Fruit fly (Drosophila melanogaster) whole organism, embryonic: ENCODE measurements around the gene CG14696.
A peak's percentile ranks its signal among the peaks of the same experiment; 100 is the strongest.

Source experiments
- BtbVII ChIP-seq: fragments of 200-800 bp; sonication (Bioruptor generic); optimal IDR thresholded peaks from 3 replicates; lab custom pipeline; 2017; ENCODE audit warnings: missing biosample characterization, mild to moderate bottlenecking, missing genetic modification characterization
- CG11723 ChIP-seq: fragments of 200-800 bp; sonication (Bioruptor generic); optimal IDR thresholded peaks from 2 replicates; lab custom pipeline; 2017; ENCODE audit warnings: missing biosample characterization, mild to moderate bottlenecking, missing genetic modification characterization
- CG12236 ChIP-seq: fragments of 200-800 bp; sonication (Bioruptor generic); optimal IDR thresholded peaks from 2 replicates; lab custom pipeline; 2016; ENCODE audit warnings: missing biosample characterization, missing genetic modification characterization
- CG12391 ChIP-seq: fragments of 200-800 bp; sonication (Bioruptor generic); optimal IDR thresholded peaks from 3 replicates; lab custom pipeline; 2018; ENCODE audit warnings: missing biosample characterization, mild to moderate bottlenecking, missing genetic modification characterization, moderate library complexity
- CG13287 ChIP-seq: fragments of 200-800 bp; sonication (Bioruptor generic); IDR thresholded peaks from 2 replicates; pipeline ENCODE4 v1.3.6; 2022; ENCODE audit warnings: missing biosample characterization, missing genetic modification characterization; ENCODE audit not compliant: partially characterized antibody
- CG14710 ChIP-seq: fragments of 200-800 bp; sonication (Bioruptor generic); optimal IDR thresholded peaks from 3 replicates; lab custom pipeline; 2019; ENCODE audit warnings: missing biosample characterization, mild to moderate bottlenecking, missing genetic modification characterization, moderate library complexity
- CG15269 ChIP-seq: fragments of 200-800 bp; sonication (Bioruptor generic); optimal IDR thresholded peaks from 2 replicates; lab custom pipeline; 2018; ENCODE audit warnings: missing biosample characterization, mild to moderate bottlenecking, missing genetic modification characterization, moderate library complexity
- CG17328 ChIP-seq: fragments of 200-800 bp; sonication (Bioruptor generic); IDR thresholded peaks from 2 replicates; pipeline ENCODE4 v1.3.6; 2022; ENCODE audit warnings: missing biosample characterization, missing genetic modification characterization
- CG18011 ChIP-seq: fragments of 200-800 bp; sonication (Bioruptor generic); optimal IDR thresholded peaks from 2 replicates; lab custom pipeline; 2017; ENCODE audit warnings: missing biosample characterization, missing genetic modification characterization, mild to moderate bottlenecking, moderate library complexity, missing genotype
- CG18599 ChIP-seq: fragments of 200-800 bp; sonication (Bioruptor generic); optimal IDR thresholded peaks from 3 replicates; lab custom pipeline; 2017; ENCODE audit warnings: missing biosample characterization, missing genetic modification characterization, mild to moderate bottlenecking, moderate library complexity, missing genetic modification reagents
- CG18764 ChIP-seq: fragments of 200-800 bp; sonication (Bioruptor generic); optimal IDR thresholded peaks from 3 replicates; lab custom pipeline; 2016; ENCODE audit warnings: missing biosample characterization, missing genetic modification characterization
- CG4820 ChIP-seq: fragments of 200-800 bp; sonication (Bioruptor generic); optimal IDR thresholded peaks from 3 replicates; lab custom pipeline; 2016; ENCODE audit warnings: missing biosample characterization, missing genetic modification characterization
- CG5180 ChIP-seq: fragments of 200-800 bp; sonication (Bioruptor generic); optimal IDR thresholded peaks from 3 replicates; lab custom pipeline; 2017; ENCODE audit warnings: missing biosample characterization, missing genetic modification characterization, mild to moderate bottlenecking, moderate library complexity, missing genetic modification reagents
- CG7357 ChIP-seq: fragments of 200-800 bp; sonication (Bioruptor generic); IDR thresholded peaks from 3 replicates; pipeline ENCODE4 v1.3.6; 2022; ENCODE audit warnings: missing biosample characterization, missing genetic modification characterization
- CG7786 ChIP-seq: fragments of 200-800 bp; sonication (Bioruptor generic); optimal IDR thresholded peaks from 2 replicates; lab custom pipeline; 2016; ENCODE audit warnings: missing biosample characterization, missing genetic modification characterization
- CG9609 ChIP-seq: fragments of 200-800 bp; sonication (Bioruptor generic); optimal IDR thresholded peaks from 3 replicates; lab custom pipeline; 2016; ENCODE audit warnings: missing biosample characterization, missing genetic modification characterization
- CHES-1-like ChIP-seq: fragments of 200-800 bp; sonication (Bioruptor generic); optimal IDR thresholded peaks from 2 replicates; lab custom pipeline; 2016; ENCODE audit warnings: missing biosample characterization, missing genetic modification characterization
- CkIIα-i1 ChIP-seq: fragments of 200-800 bp; sonication (Bioruptor generic); IDR thresholded peaks from 2 replicates; pipeline ENCODE4 v1.3.6; 2022; ENCODE audit warnings: missing biosample characterization, missing genetic modification characterization
- Dek ChIP-seq: fragments of 200-800 bp; sonication (Bioruptor generic); optimal IDR thresholded peaks from 3 replicates; lab custom pipeline; 2019; ENCODE audit warnings: missing biosample characterization, mild to moderate bottlenecking, missing genetic modification characterization, moderate library complexity
- HLH4C ChIP-seq: fragments of 200-800 bp; sonication (Bioruptor generic); IDR thresholded peaks from 3 replicates; pipeline ENCODE4 v1.3.6; 2022; ENCODE audit warnings: missing biosample characterization, missing genetic modification characterization; ENCODE audit not compliant: partially characterized antibody
- HLH54F ChIP-seq: fragments of 200-800 bp; sonication (Bioruptor generic); optimal IDR thresholded peaks from 3 replicates; lab custom pipeline; 2016; ENCODE audit warnings: missing biosample characterization, missing genetic modification characterization
- Hmr ChIP-seq: fragments of 200-800 bp; sonication (Bioruptor generic); optimal IDR thresholded peaks from 3 replicates; lab custom pipeline; 2017; ENCODE audit warnings: mild to moderate bottlenecking, missing biosample characterization, missing genetic modification reagents, missing genetic modification characterization
- Jarid2 ChIP-seq: fragments of 200-800 bp; sonication (Bioruptor generic); optimal IDR thresholded peaks from 3 replicates; lab custom pipeline; 2017; ENCODE audit warnings: mild to moderate bottlenecking, missing biosample characterization, missing genetic modification reagents, missing genetic modification characterization
- MESR4 ChIP-seq: fragments of 200-800 bp; sonication (Bioruptor generic); optimal IDR thresholded peaks from 2 replicates; lab custom pipeline; 2018; ENCODE audit warnings: missing biosample characterization, mild to moderate bottlenecking, missing genetic modification characterization, moderate library complexity
- Mad ChIP-seq: fragments of 200-800 bp; sonication (Bioruptor generic); optimal IDR thresholded peaks from 2 replicates; lab custom pipeline; 2016; ENCODE audit warnings: missing biosample characterization, missing genetic modification characterization
- Neu2 ChIP-seq: fragments of 200-800 bp; sonication (Bioruptor generic); optimal IDR thresholded peaks from 3 replicates; lab custom pipeline; 2016; ENCODE audit warnings: missing biosample characterization, missing genetic modification characterization, borderline replicate concordance
- Nf-YA ChIP-seq: fragments of 200-800 bp; sonication (Bioruptor generic); IDR thresholded peaks from 2 replicates; pipeline ENCODE4 v1.3.6; 2022; ENCODE audit warnings: missing biosample characterization, missing genetic modification characterization
- PHDP ChIP-seq: fragments of 200-800 bp; sonication (Bioruptor generic); optimal IDR thresholded peaks from 3 replicates; lab custom pipeline; 2018; ENCODE audit warnings: missing biosample characterization, mild to moderate bottlenecking, missing genetic modification characterization, moderate library complexity
- Rfx ChIP-seq: fragments of 200-800 bp; sonication (Bioruptor generic); IDR thresholded peaks from 2 replicates; pipeline ENCODE4 v1.3.6; 2022; ENCODE audit warnings: missing biosample characterization, missing genetic modification characterization
- Side ChIP-seq: fragments of 200-800 bp; sonication (Bioruptor generic); optimal IDR thresholded peaks from 2 replicates; lab custom pipeline; 2016; ENCODE audit warnings: missing biosample characterization, missing genetic modification characterization
- Sox102F ChIP-seq: fragments of 200-800 bp; sonication (Bioruptor generic); optimal IDR thresholded peaks from 2 replicates; lab custom pipeline; 2018; ENCODE audit warnings: missing biosample characterization, mild to moderate bottlenecking, missing genetic modification characterization, moderate library complexity
- Sry-β ChIP-seq: fragments of 200-800 bp; sonication (Bioruptor generic); optimal IDR thresholded peaks from 2 replicates; lab custom pipeline; 2018; ENCODE audit warnings: missing biosample characterization, mild to moderate bottlenecking, missing genetic modification characterization, moderate library complexity
- Stat92E ChIP-seq, 3 experiments: fragments of >200 bp in 2 of 3; fragments of 200-800 bp in 1 of 3; sonication (Bioruptor generic) in 1 of 3; optimal IDR thresholded peaks; 2 replicates each; lab custom pipeline; 2017 to 2019; ENCODE audit warnings: missing biosample characterization in 3 of 3, missing genetic modification characterization in 3 of 3, mild to moderate bottlenecking in 1 of 3, moderate library complexity in 1 of 3
- Vsx1 ChIP-seq: fragments of 200-800 bp; sonication (Bioruptor generic); optimal IDR thresholded peaks from 2 replicates; lab custom pipeline; 2017; ENCODE audit warnings: missing biosample characterization, mild to moderate bottlenecking, missing genetic modification characterization, missing genetic modification reagents
- Xbp1 ChIP-seq: fragments of 200-800 bp; sonication (Bioruptor generic); optimal IDR thresholded peaks from 3 replicates; lab custom pipeline; 2016; ENCODE audit warnings: missing biosample characterization, mild to moderate bottlenecking, missing genetic modification characterization
- ac ChIP-seq: fragments of 200-800 bp; sonication (Bioruptor generic); optimal IDR thresholded peaks from 3 replicates; lab custom pipeline; 2017; ENCODE audit warnings: missing biosample characterization, mild to moderate bottlenecking, missing genetic modification characterization
- al ChIP-seq: fragments of 200-800 bp; sonication (Bioruptor generic); IDR thresholded peaks from 2 replicates; pipeline ENCODE4 v1.3.6; 2022; ENCODE audit warnings: missing biosample characterization, missing genetic modification characterization
- ash1 ChIP-seq: fragments of 200-800 bp; sonication (Bioruptor generic); optimal IDR thresholded peaks from 2 replicates; lab custom pipeline; 2018; ENCODE audit warnings: missing biosample characterization, mild to moderate bottlenecking, missing genetic modification characterization
- br ChIP-seq: fragments of >200 bp; optimal IDR thresholded peaks from 2 replicates; lab custom pipeline; 2017
- chif ChIP-seq, 2 experiments: fragments of 200-800 bp; sonication (Bioruptor generic); optimal IDR thresholded peaks; 3 replicates each; lab custom pipeline; 2016; ENCODE audit warnings: missing biosample characterization in 2 of 2, missing genetic modification characterization in 2 of 2
- dmrt11E ChIP-seq: fragments of 200-800 bp; sonication (Bioruptor generic); optimal IDR thresholded peaks from 3 replicates; lab custom pipeline; 2018; ENCODE audit warnings: missing biosample characterization, mild to moderate bottlenecking, missing genetic modification characterization, moderate library complexity
- gt ChIP-seq: fragments of 200-800 bp; sonication (Bioruptor generic); IDR thresholded peaks from 2 replicates; pipeline ENCODE4 v1.3.6; 2022; ENCODE audit warnings: missing biosample characterization, missing genetic modification characterization
- her ChIP-seq: fragments of 200-800 bp; sonication (Bioruptor generic); optimal IDR thresholded peaks from 2 replicates; lab custom pipeline; 2016; ENCODE audit warnings: missing biosample characterization, missing genetic modification characterization
- jing ChIP-seq: fragments of 200-800 bp; sonication (Bioruptor generic); optimal IDR thresholded peaks from 2 replicates; lab custom pipeline; 2018; ENCODE audit warnings: missing biosample characterization, mild to moderate bottlenecking, missing genetic modification characterization
- lmd ChIP-seq: fragments of 200-800 bp; sonication (Bioruptor generic); IDR thresholded peaks from 2 replicates; pipeline ENCODE4 v1.3.6; 2022; ENCODE audit warnings: missing biosample characterization, missing genetic modification characterization
- lov ChIP-seq, 2 experiments: fragments of 200-800 bp in 1 of 2; fragments of >200 bp in 1 of 2; sonication (Bioruptor generic) in 1 of 2; IDR thresholded peaks in 1 of 2; optimal IDR thresholded peaks in 1 of 2; 2 replicates in 1 of 2; 3 replicates in 1 of 2; pipeline versions ENCODE4 v1.3.6 to Lab custom; 2017 to 2022; ENCODE audit warnings: missing biosample characterization in 1 of 2, missing genetic modification characterization in 1 of 2
- org-1 ChIP-seq: fragments of 200-800 bp; sonication (Bioruptor generic); optimal IDR thresholded peaks from 2 replicates; lab custom pipeline; 2017; ENCODE audit warnings: missing biosample characterization, missing genetic modification characterization
- repo ChIP-seq: fragments of 200-800 bp; sonication (Bioruptor generic); optimal IDR thresholded peaks from 2 replicates; lab custom pipeline; 2016; ENCODE audit warnings: missing biosample characterization, missing genetic modification characterization
- ro ChIP-seq: fragments of 200-800 bp; sonication (Bioruptor generic); IDR thresholded peaks from 2 replicates; pipeline ENCODE4 v1.3.6; 2022; ENCODE audit warnings: missing biosample characterization, missing genetic modification characterization
- slou ChIP-seq: fragments of 200-800 bp; sonication (Bioruptor generic); optimal IDR thresholded peaks from 3 replicates; lab custom pipeline; 2016; ENCODE audit warnings: missing biosample characterization, missing genetic modification characterization
- sug ChIP-seq: fragments of 200-800 bp; optimal IDR thresholded peaks from 2 replicates; lab custom pipeline; 2019; ENCODE audit warnings: missing biosample characterization, mild to moderate bottlenecking, missing genetic modification characterization, moderate library complexity
- vvl ChIP-seq: fragments of 200-800 bp; sonication (Bioruptor generic); IDR thresholded peaks from 2 replicates; pipeline ENCODE4 v1.3.6; 2022; ENCODE audit warnings: missing biosample characterization, missing genetic modification characterization

Gene CG14696

DNA sequence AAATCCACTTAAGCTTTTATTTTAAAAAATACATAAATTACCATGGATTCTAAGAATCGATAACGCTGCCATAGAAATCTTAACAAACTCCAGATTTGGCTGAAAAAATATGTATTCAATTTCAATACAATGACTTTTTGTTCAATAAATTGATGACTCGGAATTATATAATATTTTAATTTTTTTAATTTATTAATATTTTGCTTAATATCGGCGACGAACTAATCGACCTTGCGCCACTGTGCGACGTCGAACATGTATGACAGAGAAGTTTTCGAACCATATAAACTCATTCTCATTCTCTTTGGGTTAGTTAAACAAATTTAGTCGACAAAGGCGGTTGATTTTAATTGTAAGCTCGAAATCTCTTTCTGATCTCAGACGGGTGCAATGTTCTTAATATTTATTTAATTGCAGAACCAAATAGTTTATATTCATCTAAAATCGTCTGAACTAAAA is 35.3 kb downstream of the CG14696 start, which contains the start of gene CG42394 (continued):
- TF ChIP-seq org-1 (peak; percentile 87), CG7357 (peak; percentile 75), Nf-YA (GFP tag; lab: Robert Waterston, UW) (peak; percentile 91), PHDP (peak; percentile 95), CG5180 (GFP tag; lab: Kevin White, UChicago) (peak; percentile 100), CG12391 (tag; lab: Kevin White, UChicago) (peak; percentile 97), CG4820 (GFP tag; lab: Kevin White, UChicago) (peak; percentile 93), Dek (tag; lab: Kevin White, UChicago) (peak; percentile 91), chif (GFP tag; optimal IDR thresholded peaks at IDR 0.05; lab: Kevin White, UChicago) (peak; percentile 56 to 75), CHES-1-like (GFP tag; lab: Kevin White, UChicago) (peak; percentile 49), Stat92E (GFP tag; optimal IDR thresholded peaks at IDR 0.05; lab: Kevin White, UChicago) (peak in 1 of 3 experiments; percentile 83), Neu2 (GFP tag; lab: Kevin White, UChicago) (no peak), CG18764 (peak; percentile 92), lov (optimal IDR thresholded peaks at IDR 0.05; lab: Kevin White, UChicago) (no peak), lov (GFP tag; IDR thresholded peaks at IDR 0.05; lab: Robert Waterston, UW) (peak; percentile 90), CkIIα-i1 (GFP tag; lab: Robert Waterston, UW) (peak; percentile 76), CG7786 (GFP tag; lab: Kevin White, UChicago) (peak; percentile 29), Sox102F (GFP tag; lab: Kevin White, UChicago) (peak; percentile 94), Mad (peak; percentile 75), jing (peak; percentile 73), HLH54F (GFP tag; lab: Kevin White, UChicago) (peak; percentile 60), Xbp1 (peak; percentile 91), CG18599 (GFP tag; lab: Kevin White, UChicago) (peak; percentile 98), HLH4C (no peak), repo (GFP tag; lab: Kevin White, UChicago) (peak; percentile 39), CG17328 (GFP tag; lab: Robert Waterston, UW) (peak; percentile 95), slou (GFP tag; lab: Kevin White, UChicago) (peak; percentile 84), CG11723 (GFP tag; lab: Kevin White, UChicago) (peak; percentile 90), ro (peak; percentile 74), CG9609 (GFP tag; lab: Kevin White, UChicago) (peak; percentile 41), vvl (peak; percentile 97), ac (GFP tag; lab: Kevin White, UChicago) (peak; percentile 90), ash1 (GFP tag; lab: Kevin White, UChicago) (no peak), sug (tag; lab: Kevin White, UChicago) (no peak), lmd (GFP tag; lab: Robert Waterston, UW) (peak; percentile 93), MESR4 (peak; percentile 25), Side (GFP tag; lab: Kevin White, UChicago) (peak; percentile 38), CG13287 (GFP tag; lab: Robert Waterston, UW) (peak; percentile 64; the same call in 1 of the 2 replicates), Vsx1 (GFP tag; lab: Kevin White, UChicago) (peak; percentile 94), Rfx (GFP tag; lab: Robert Waterston, UW) (peak; percentile 93)

DNA sequence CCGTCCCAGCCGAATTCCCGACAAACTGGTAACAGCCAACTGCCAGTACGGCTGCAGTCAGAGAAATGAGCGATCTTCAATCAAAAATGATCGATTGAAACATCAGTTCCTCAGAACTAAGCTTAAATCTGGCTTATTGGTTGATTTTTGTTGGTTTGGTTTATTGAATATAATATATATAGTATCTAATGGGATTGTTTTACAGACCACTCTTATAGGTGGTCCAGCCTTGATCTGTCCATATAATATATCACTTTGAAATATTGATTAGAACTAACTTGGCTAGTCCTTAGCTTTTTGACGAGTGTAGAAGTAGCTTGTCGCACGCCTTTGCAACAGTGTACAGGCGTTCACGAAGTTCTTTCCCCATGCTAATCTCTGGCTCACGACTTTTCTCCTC is 42.4 kb downstream of the CG14696 start:
- no peak for TF ChIP-seq CG12236 (GFP tag; lab: Kevin White, UChicago)
- no peak for TF ChIP-seq dmrt11E (tag; lab: Kevin White, UChicago)
- no peak for TF ChIP-seq Jarid2 (GFP tag; lab: Kevin White, UChicago)
- TF ChIP-seq Hmr (GFP tag; lab: Kevin White, UChicago): no peak
- no peak for TF ChIP-seq gt
- TF ChIP-seq CG15269 (tag; lab: Kevin White, UChicago): no peak
- no peak for TF ChIP-seq BtbVII
- TF ChIP-seq CG14710 (tag; lab: Kevin White, UChicago): no peak
- no peak for TF ChIP-seq al (GFP tag; lab: Robert Waterston, UW)
- TF ChIP-seq CG18011 (GFP tag; lab: Kevin White, UChicago): no peak
- TF ChIP-seq br (lab: Kevin White, UChicago): no peak
- TF ChIP-seq Sry-β (GFP tag; lab: Kevin White, UChicago): no peak
- TF ChIP-seq her (GFP tag; lab: Kevin White, UChicago): no peak
- no peak for TF ChIP-seq Stat92E (GFP tag; optimal IDR thresholded peaks at IDR 0.05; lab: Kevin White, UChicago)
